Worm (Caenorhabditis elegans): ENCODE results near the gene ttll-5.

ttll-5 gene

ce11 chrV:11548914-11549406 is 40.1 kb downstream of the ttll-5 start, which contains the start of the genes F38B7.17 and F38B7.3 (continued):
- TF ChIP-seq ztf-4 (tag; optimal IDR thresholded peaks at IDR 0.05): peak; percentile 30
- TF ChIP-seq fkh-10 (GFP tag; optimal IDR thresholded peaks at IDR 0.05): no peak
- no peak for TF ChIP-seq aly-2 (tag; optimal IDR thresholded peaks at IDR 0.05)
- peak; percentile 79 for TF ChIP-seq snu-23 (GFP tag; optimal IDR thresholded peaks at IDR 0.05)
- TF ChIP-seq fkh-4 (tag; optimal IDR thresholded peaks at IDR 0.05; ENCODE audit: borderline replicate concordance): no peak
- TF ChIP-seq ets-5 (GFP tag; IDR thresholded peaks at IDR 0.05): 0 out of 2 replicates have a peak, but pooled peaks have one; percentile 64
- TF ChIP-seq mep-1 (tag; optimal IDR thresholded peaks at IDR 0.05): peak; percentile 80
- peak; percentile 73 for TF ChIP-seq nhr-85 (tag)
- no peak for TF ChIP-seq C34B4.2 (tag; optimal IDR thresholded peaks at IDR 0.05)
- TF ChIP-seq dsc-1 (tag; optimal IDR thresholded peaks at IDR 0.05): peak; percentile 41
- no peak for TF ChIP-seq egl-27 (tag; optimal IDR thresholded peaks at IDR 0.05)
- no peak for TF ChIP-seq unc-98 (GFP tag; IDR thresholded peaks at IDR 0.05)
- peak; percentile 19; the same call in 1 of the 2 replicates for TF ChIP-seq nhr-19 (GFP tag; conservative IDR thresholded peaks at IDR 0.05)
- no peak for TF ChIP-seq C04F5.9 (tag; optimal IDR thresholded peaks at IDR 0.05)
- TF ChIP-seq lin-35 (GFP tag; optimal IDR thresholded peaks at IDR 0.05): peak; percentile 64 to 70
- no peak for TF ChIP-seq C16A3.4 (tag; optimal IDR thresholded peaks at IDR 0.05)
- no peak for TF ChIP-seq pqm-1 (tag; optimal IDR thresholded peaks at IDR 0.05)
- peak; percentile 26 to 39 (median 34) for TF ChIP-seq dpl-1 (GFP tag; optimal IDR thresholded peaks at IDR 0.05)
- peak; percentile 46 for TF ChIP-seq fos-1 (tag; optimal IDR thresholded peaks at IDR 0.05)
- peak; percentile 5 to 88 for TF ChIP-seq mdl-1 (tag; optimal IDR thresholded peaks at IDR 0.05)
- TF ChIP-seq nhr-237 (tag; optimal IDR thresholded peaks at IDR 0.05): no peak
- TF ChIP-seq nhr-28 (tag; optimal IDR thresholded peaks at IDR 0.05): no peak
- no peak for TF ChIP-seq aha-1 (tag; optimal IDR thresholded peaks at IDR 0.05)
- TF ChIP-seq efl-3 (GFP tag; optimal IDR thresholded peaks at IDR 0.05): no peak
- TF ChIP-seq jun-1 (tag; optimal IDR thresholded peaks at IDR 0.05): no peak
- no peak for TF ChIP-seq tlp-1 (tag; optimal IDR thresholded peaks at IDR 0.05)
- TF ChIP-seq tbx-2 (tag; optimal IDR thresholded peaks at IDR 0.05): no peak
- no peak for TF ChIP-seq ceh-63 (GFP tag; optimal IDR thresholded peaks at IDR 0.05)
- peak; percentile 66 for TF ChIP-seq blmp-1 (tag; optimal IDR thresholded peaks at IDR 0.05)
- peak; percentile 43 for TF ChIP-seq nhr-77 (tag; optimal IDR thresholded peaks at IDR 0.05)
- TF ChIP-seq ces-1 (GFP tag; optimal IDR thresholded peaks at IDR 0.05): no peak
- TF ChIP-seq ceh-8 (GFP tag; optimal IDR thresholded peaks at IDR 0.05): peak; percentile 56
- TF ChIP-seq F16B12.6 (tag; optimal IDR thresholded peaks at IDR 0.05): no peak
- peak; percentile 39 for TF ChIP-seq sox-4 (tag; optimal IDR thresholded peaks at IDR 0.05)
- peak; percentile 77 for TF ChIP-seq swsn-7 (tag; optimal IDR thresholded peaks at IDR 0.05)
- TF ChIP-seq xbp-1 (tag; optimal IDR thresholded peaks at IDR 0.05): peak; percentile 61
- TF ChIP-seq nhr-11 (tag; optimal IDR thresholded peaks at IDR 0.05): peak; percentile 67
- TF ChIP-seq snpc-4 (tag; optimal IDR thresholded peaks at IDR 0.05): peak; percentile 18
- no peak for TF ChIP-seq elt-3 (tag; optimal IDR thresholded peaks at IDR 0.05)
- peak; percentile 53 to 68 for TF ChIP-seq lsy-2 (tag; optimal IDR thresholded peaks at IDR 0.05)
- peak; percentile 8 for TF ChIP-seq lin-13 (GFP tag; optimal IDR thresholded peaks at IDR 0.05)
- TF ChIP-seq nhr-84 (tag; optimal IDR thresholded peaks at IDR 0.05): no peak
- TF ChIP-seq zag-1 (tag; optimal IDR thresholded peaks at IDR 0.05): no peak
- no peak for TF ChIP-seq mab-9 (GFP tag; IDR thresholded peaks at IDR 0.05)
- TF ChIP-seq unc-30 (tag; optimal IDR thresholded peaks at IDR 0.05): no peak
- no peak for TF ChIP-seq sptf-1 (tag; optimal IDR thresholded peaks at IDR 0.05)
- no peak for TF ChIP-seq nhr-90 (tag; optimal IDR thresholded peaks at IDR 0.05; ENCODE audit: poor library complexity)
- no peak for TF ChIP-seq irx-1 (tag; optimal IDR thresholded peaks at IDR 0.05)
- TF ChIP-seq ceh-82 (tag; optimal IDR thresholded peaks at IDR 0.05): peak in 1 of 3 experiments; percentile 9
- TF ChIP-seq ama-1 (optimal IDR thresholded peaks at IDR 0.05): no peak
- peak; percentile 25; the same call in 1 of the 2 replicates for TF ChIP-seq isw-1 (GFP tag; IDR thresholded peaks at IDR 0.05)
- TF ChIP-seq alr-1 (tag; optimal IDR thresholded peaks at IDR 0.05; ENCODE audit: borderline replicate concordance): no peak

Measured in whole organism, L1 larva.